Fruit fly (Drosophila melanogaster) whole organism, pupa: ENCODE measurements around the gene pico.

ENCODE experiments used
- CG10348 ChIP-seq: fragments of 200-800 bp; sonication (Bioruptor generic); IDR thresholded peaks from 2 replicates; pipeline ENCODE4 v1.3.6; 2022; ENCODE audit warnings: missing biosample characterization, missing genetic modification characterization
- CG12605 ChIP-seq: fragments of 200-800 bp; sonication (Bioruptor generic); IDR thresholded peaks from 2 replicates; pipeline ENCODE4 v1.3.6; 2022; ENCODE audit warnings: missing biosample characterization, missing genetic modification characterization
- CG13204 ChIP-seq: fragments of 200-800 bp; sonication (Bioruptor generic); optimal IDR thresholded peaks from 2 replicates; lab custom pipeline; 2018; ENCODE audit warnings: missing biosample characterization, mild to moderate bottlenecking, missing genetic modification characterization, moderate library complexity
- CG14655 ChIP-seq: fragments of 200-800 bp; sonication (Bioruptor generic); optimal IDR thresholded peaks from 3 replicates; lab custom pipeline; 2017; ENCODE audit warnings: mild to moderate bottlenecking, missing biosample characterization, missing genetic modification reagents, missing genetic modification characterization
- CG15710 ChIP-seq: fragments of 200-800 bp; sonication (Bioruptor generic); optimal IDR thresholded peaks from 2 replicates; lab custom pipeline; 2018; ENCODE audit warnings: missing biosample characterization, mild to moderate bottlenecking, missing genetic modification characterization, moderate library complexity
- CG17806 ChIP-seq: fragments of 200-800 bp; sonication (Bioruptor generic); optimal IDR thresholded peaks from 2 replicates; lab custom pipeline; 2018; ENCODE audit warnings: missing biosample characterization, mild to moderate bottlenecking, missing genetic modification characterization, moderate library complexity
- CG32121 ChIP-seq: fragments of 200-800 bp; sonication (Bioruptor generic); IDR thresholded peaks from 2 replicates; pipeline ENCODE4 v1.3.6; 2022; ENCODE audit warnings: missing biosample characterization, missing genetic modification characterization
- CG34367 ChIP-seq: fragments of 200-800 bp; sonication (Bioruptor generic); optimal IDR thresholded peaks from 2 replicates; lab custom pipeline; 2018; ENCODE audit warnings: missing biosample characterization, mild to moderate bottlenecking, missing genetic modification characterization
- CG4496 ChIP-seq: fragments of 200-800 bp; sonication (Bioruptor generic); IDR thresholded peaks from 3 replicates; pipeline ENCODE4 v1.3.6; 2022; ENCODE audit warnings: missing biosample characterization, missing genetic modification characterization
- CG8159 ChIP-seq: fragments of 200-800 bp; sonication (Bioruptor generic); optimal IDR thresholded peaks from 3 replicates; lab custom pipeline; 2018; ENCODE audit warnings: missing biosample characterization, mild to moderate bottlenecking, missing genetic modification characterization, moderate library complexity
- CG8301 ChIP-seq: fragments of 200-800 bp; sonication (Bioruptor generic); optimal IDR thresholded peaks from 2 replicates; lab custom pipeline; 2018; ENCODE audit warnings: missing biosample characterization, mild to moderate bottlenecking, missing genetic modification characterization
- CG9948 ChIP-seq: fragments of 200-800 bp; sonication (Bioruptor generic); optimal IDR thresholded peaks from 2 replicates; lab custom pipeline; 2018; ENCODE audit warnings: missing biosample characterization, mild to moderate bottlenecking, missing genetic modification characterization, moderate library complexity
- D1 ChIP-seq: fragments of 200-800 bp; sonication (Bioruptor generic); optimal IDR thresholded peaks from 2 replicates; lab custom pipeline; 2018; ENCODE audit warnings: missing biosample characterization, mild to moderate bottlenecking, missing genetic modification characterization, moderate library complexity
- EcR ChIP-seq: fragments of 200-800 bp; sonication (Bioruptor generic); optimal IDR thresholded peaks from 3 replicates; lab custom pipeline; 2019; ENCODE audit warnings: missing biosample characterization, missing genetic modification characterization, mild to moderate bottlenecking, moderate library complexity, missing genetic modification reagents
- Ets98B ChIP-seq: fragments of 200-800 bp; sonication (Bioruptor generic); IDR thresholded peaks from 2 replicates; pipeline ENCODE4 v1.3.6; 2022; ENCODE audit warnings: missing biosample characterization, missing genetic modification characterization
- Pif1A ChIP-seq: fragments of 200-800 bp; sonication (Bioruptor generic); optimal IDR thresholded peaks from 3 replicates; lab custom pipeline; 2016; ENCODE audit warnings: missing biosample characterization, missing genetic modification characterization
- Pif1B ChIP-seq: fragments of 200-800 bp; sonication (Bioruptor generic); optimal IDR thresholded peaks from 3 replicates; lab custom pipeline; 2016; ENCODE audit warnings: missing biosample characterization, missing genetic modification characterization
- Snoo ChIP-seq: fragments of 200-800 bp; sonication (Bioruptor generic); optimal IDR thresholded peaks from 3 replicates; lab custom pipeline; 2017; ENCODE audit warnings: missing biosample characterization, mild to moderate bottlenecking, missing genetic modification characterization, inconsistent platforms
- fd96Ca ChIP-seq: fragments of 200-800 bp; sonication (Bioruptor generic); IDR thresholded peaks from 3 replicates; pipeline ENCODE4 v1.3.6; 2022; ENCODE audit warnings: missing biosample characterization, missing genetic modification characterization
- gl ChIP-seq: fragments of 200-800 bp; sonication (Bioruptor generic); optimal IDR thresholded peaks from 2 replicates; lab custom pipeline; 2018; ENCODE audit warnings: missing biosample characterization, mild to moderate bottlenecking, missing genetic modification characterization
- rn ChIP-seq: fragments of 200-800 bp; sonication (Bioruptor generic); IDR thresholded peaks from 2 replicates; pipeline ENCODE4 v1.3.6; 2022; ENCODE audit warnings: missing biosample characterization, missing genetic modification characterization

Gene pico

dm6 chrX:19876836-19877468, 25.1 kb upstream of the pico start:
- TF ChIP-seq CG9948 (tag; lab: Kevin White, UChicago), result peak; percentile 82
- no peak for TF ChIP-seq rn (GFP tag; lab: Robert Waterston, UW)
- TF ChIP-seq CG8301 (tag; lab: Kevin White, UChicago), result peak; percentile 85
- peak; percentile 41 for TF ChIP-seq gl
- peak; percentile 89 for TF ChIP-seq CG14655 (GFP tag; lab: Kevin White, UChicago)
- peak; percentile 80 for TF ChIP-seq Pif1B (GFP tag; lab: Kevin White, UChicago)
- 0 out of 2 replicates have a peak, but pooled peaks have one; percentile 26 for TF ChIP-seq CG12605 (GFP tag; lab: Robert Waterston, UW)
- TF ChIP-seq Pif1A (GFP tag; lab: Kevin White, UChicago), result peak; percentile 78
- peak; percentile 67 for TF ChIP-seq CG17806 (tag; lab: Kevin White, UChicago)
- TF ChIP-seq CG34367 (tag; lab: Kevin White, UChicago), result peak; percentile 74
- TF ChIP-seq CG32121, result 0 out of 2 replicates have a peak, but pooled peaks have one; percentile 21
- TF ChIP-seq Ets98B, result peak; percentile 68
- peak; percentile 79 for TF ChIP-seq CG4496 (GFP tag; lab: Robert Waterston, UW)
- peak; percentile 70 for TF ChIP-seq Snoo (tag; lab: Kevin White, UChicago)
- TF ChIP-seq fd96Ca (GFP tag; lab: Robert Waterston, UW), result peak; percentile 58; the same call in 1 of the 3 replicates
- TF ChIP-seq CG10348, result no peak
- peak; percentile 49 for TF ChIP-seq CG13204 (GFP tag; lab: Kevin White, UChicago)
- TF ChIP-seq EcR (GFP tag; lab: Kevin White, UChicago), result no peak
- TF ChIP-seq D1 (tag; lab: Kevin White, UChicago), result peak; percentile 78
- peak; percentile 88 for TF ChIP-seq CG8159 (tag; lab: Kevin White, UChicago)
- TF ChIP-seq CG15710 (tag; lab: Kevin White, UChicago), result peak; percentile 83

dm6 chrX:19875629-19876028, 23.8 kb upstream of the pico start:
- TF ChIP-seq Pif1A (GFP tag; lab: Kevin White, UChicago) (no peak), EcR (GFP tag; lab: Kevin White, UChicago) (no peak), CG15710 (tag; lab: Kevin White, UChicago) (no peak), Ets98B (no peak), CG9948 (tag; lab: Kevin White, UChicago) (no peak), D1 (tag; lab: Kevin White, UChicago) (no peak), CG32121 (no peak), CG8301 (tag; lab: Kevin White, UChicago) (no peak), CG13204 (GFP tag; lab: Kevin White, UChicago) (no peak), CG10348 (no peak), CG12605 (GFP tag; lab: Robert Waterston, UW) (no peak), Snoo (tag; lab: Kevin White, UChicago) (no peak), rn (GFP tag; lab: Robert Waterston, UW) (no peak), Pif1B (GFP tag; lab: Kevin White, UChicago) (no peak), CG14655 (GFP tag; lab: Kevin White, UChicago) (no peak), fd96Ca (GFP tag; lab: Robert Waterston, UW) (no peak), gl (no peak)

DNA sequence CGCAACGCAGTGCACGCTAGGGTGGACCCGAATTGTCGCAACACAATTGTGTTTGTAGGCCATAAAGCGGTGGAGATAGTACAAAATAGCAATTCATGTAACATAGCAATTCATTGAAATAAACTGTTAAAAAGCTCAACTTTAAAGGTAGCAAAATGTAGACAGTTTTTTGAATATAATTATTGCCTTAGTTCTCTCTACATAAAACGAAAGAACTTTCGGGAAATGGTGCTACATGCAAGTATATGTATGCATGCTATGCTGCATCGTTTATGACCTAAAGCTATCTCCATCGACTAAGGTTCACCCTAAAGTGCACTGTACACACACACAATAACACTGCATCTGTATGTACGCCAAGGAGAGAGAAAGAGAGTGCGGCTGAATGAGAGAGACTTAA, 23.2 kb upstream of the pico start:
- TF ChIP-seq EcR (GFP tag; lab: Kevin White, UChicago) (peak; percentile 42), CG12605 (GFP tag; lab: Robert Waterston, UW) (peak; percentile 81), CG32121 (peak; percentile 93), CG15710 (tag; lab: Kevin White, UChicago) (peak; percentile 94), Snoo (tag; lab: Kevin White, UChicago) (peak; percentile 86), Pif1A (GFP tag; lab: Kevin White, UChicago) (peak; percentile 95), CG10348 (peak; percentile 64), gl (peak; percentile 87), CG4496 (GFP tag; lab: Robert Waterston, UW) (peak; percentile 91), Ets98B (peak; percentile 85), CG8301 (tag; lab: Kevin White, UChicago) (peak; percentile 97), fd96Ca (GFP tag; lab: Robert Waterston, UW) (peak; percentile 93), rn (GFP tag; lab: Robert Waterston, UW) (peak; percentile 72), D1 (tag; lab: Kevin White, UChicago) (peak; percentile 92), CG14655 (GFP tag; lab: Kevin White, UChicago) (peak; percentile 96), CG34367 (tag; lab: Kevin White, UChicago) (peak; percentile 91), Pif1B (GFP tag; lab: Kevin White, UChicago) (peak; percentile 95), CG9948 (tag; lab: Kevin White, UChicago) (peak; percentile 94), CG13204 (GFP tag; lab: Kevin White, UChicago) (peak; percentile 84), CG8159 (tag; lab: Kevin White, UChicago) (peak; percentile 99), CG17806 (tag; lab: Kevin White, UChicago) (peak; percentile 89)
- TF ChIP-seq, all 21 proteins: peak for 21

DNA sequence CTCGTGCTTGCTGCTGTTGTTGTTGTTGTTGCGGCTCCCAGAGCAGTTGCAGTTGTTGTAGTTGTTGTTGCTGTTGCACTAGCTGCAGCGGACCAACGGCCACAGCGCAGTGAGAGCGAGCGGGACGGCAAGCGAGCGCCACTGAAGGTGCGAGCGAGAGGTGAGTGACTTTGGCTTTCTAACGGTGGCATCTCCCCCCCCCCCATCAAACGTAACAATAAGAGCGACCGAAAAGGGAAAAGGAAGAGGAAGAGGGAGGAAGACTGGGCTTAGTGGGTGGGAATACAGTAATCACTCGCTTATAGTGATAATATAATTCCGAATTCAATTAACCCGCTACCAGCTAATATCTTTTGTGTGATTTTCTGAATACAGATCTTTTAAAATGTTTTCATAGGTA, 15.1 kb upstream of the pico start:
- TF ChIP-seq CG13204 (GFP tag; lab: Kevin White, UChicago), result peak; percentile 88
- TF ChIP-seq Pif1B (GFP tag; lab: Kevin White, UChicago), result no peak
- no peak for TF ChIP-seq CG32121
- TF ChIP-seq EcR (GFP tag; lab: Kevin White, UChicago), result no peak
- no peak for TF ChIP-seq CG4496 (GFP tag; lab: Robert Waterston, UW)
- TF ChIP-seq fd96Ca (GFP tag; lab: Robert Waterston, UW), result no peak
- no peak for TF ChIP-seq CG8159 (tag; lab: Kevin White, UChicago)
